Worm (Caenorhabditis elegans): ENCODE data around the gene nsph-1.1.

The nsph-1.1 gene

DNA sequence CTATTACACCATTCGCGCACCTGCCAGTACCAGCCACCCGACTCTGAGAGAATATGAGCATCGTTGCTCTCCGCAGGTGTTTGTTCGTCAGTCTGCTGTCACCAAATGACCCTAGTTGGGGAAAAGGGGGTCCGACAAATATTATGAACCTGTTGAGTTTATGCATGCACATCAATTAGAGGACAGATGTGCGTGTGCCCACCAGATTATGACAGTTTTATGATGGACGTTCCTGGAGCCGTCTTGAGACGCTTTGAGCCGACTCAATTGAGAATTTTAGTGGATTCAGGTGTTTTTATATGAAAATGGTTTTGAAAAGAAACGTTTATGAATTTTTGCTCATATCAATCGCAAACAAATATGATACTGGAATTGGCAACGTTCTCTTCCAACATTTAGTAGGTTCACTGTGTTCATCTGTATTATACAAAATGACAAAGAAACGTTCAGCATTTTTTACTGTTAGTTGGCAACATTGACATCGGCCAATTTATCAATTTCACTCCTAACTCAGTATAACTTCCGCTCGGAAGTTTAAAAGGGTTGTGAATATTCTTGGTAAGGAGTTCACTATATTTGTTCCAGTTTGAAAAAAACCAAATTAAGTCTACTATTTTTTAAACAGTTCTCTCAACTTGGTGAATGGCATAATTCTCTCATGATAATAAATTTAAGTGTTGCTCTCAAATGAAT lies 19.2 kb upstream of the nsph-1.1 start:
- no peak for TF ChIP-seq flt-1 (GFP tag; IDR thresholded peaks at IDR 0.05)
- TF ChIP-seq hnd-1 (tag; optimal IDR thresholded peaks at IDR 0.05): no peak
- no peak for TF ChIP-seq scrt-1 (GFP tag; IDR thresholded peaks at IDR 0.05)
- no peak for TF ChIP-seq tbx-37 (GFP tag; conservative IDR thresholded peaks at IDR 0.05)
- no peak for TF ChIP-seq hmbx-1 (tag; optimal IDR thresholded peaks at IDR 0.05)
- 0 out of 2 replicates have a peak, but pooled peaks have one; percentile 21 for TF ChIP-seq sea-1 (GFP tag; conservative IDR thresholded peaks at IDR 0.05)
- TF ChIP-seq tbx-11 (GFP tag; IDR thresholded peaks at IDR 0.05): 0 out of 2 replicates have a peak, but pooled peaks have one; percentile 54

ce11 chrII:8747939-8748352 lies 18.6 kb upstream of the nsph-1.1 start:
- peak; percentile 54; the same call in 1 of the 2 replicates for TF ChIP-seq scrt-1 (GFP tag; IDR thresholded peaks at IDR 0.05)
- TF ChIP-seq pes-1 (GFP tag; IDR thresholded peaks at IDR 0.05): no peak
- peak; percentile 11 for TF ChIP-seq F13C5.2 (tag; optimal IDR thresholded peaks at IDR 0.05)
- TF ChIP-seq flt-1 (GFP tag; IDR thresholded peaks at IDR 0.05): no peak
- TF ChIP-seq hmbx-1 (tag; optimal IDR thresholded peaks at IDR 0.05): no peak
- TF ChIP-seq tbx-37 (GFP tag; conservative IDR thresholded peaks at IDR 0.05): no peak
- TF ChIP-seq hmg-4 (GFP tag; optimal IDR thresholded peaks at IDR 0.05): peak; percentile 73
- no peak for TF ChIP-seq ama-1 (optimal IDR thresholded peaks at IDR 0.05)
- no peak for TF ChIP-seq ceh-13 (GFP tag; optimal IDR thresholded peaks at IDR 0.05)
- no peak for TF ChIP-seq aly-1 (tag; optimal IDR thresholded peaks at IDR 0.05)

DNA sequence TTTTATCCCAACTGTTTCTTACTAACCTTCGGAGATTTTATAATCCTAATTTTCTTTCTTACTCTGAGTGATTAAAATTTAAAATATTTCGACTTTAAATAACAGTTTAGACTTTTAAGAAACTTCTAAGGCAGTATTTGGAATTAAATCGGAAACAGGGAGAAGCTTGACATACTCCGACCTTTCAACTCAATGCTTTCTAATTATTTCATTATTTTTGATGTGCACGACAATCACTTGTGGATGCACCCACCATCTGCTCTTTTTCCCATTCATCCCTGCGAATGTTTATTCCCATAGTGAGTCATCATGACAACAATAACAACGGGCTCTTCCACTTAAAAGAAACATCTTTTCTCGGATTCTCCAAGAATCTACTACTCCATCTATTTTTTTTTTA lies 17.9 kb upstream of the nsph-1.1 start:
- TF ChIP-seq ceh-13 (GFP tag; optimal IDR thresholded peaks at IDR 0.05) (no peak), pes-1 (GFP tag; IDR thresholded peaks at IDR 0.05) (no peak), aly-1 (tag; optimal IDR thresholded peaks at IDR 0.05) (no peak), hnd-1 (tag; optimal IDR thresholded peaks at IDR 0.05) (no peak)

- TF ChIP-seq scrt-1 (GFP tag; IDR thresholded peaks at IDR 0.05) (no peak), pes-1 (GFP tag; IDR thresholded peaks at IDR 0.05) (no peak)
Observed at ce11 chrII:8749084-8749483, 17.5 kb upstream of the nsph-1.1 start.

ce11 chrII:8750056-8750455 lies 16.5 kb upstream of the nsph-1.1 start:
- TF ChIP-seq F13C5.2 (tag; optimal IDR thresholded peaks at IDR 0.05) (no peak), B0310.2 (tag; optimal IDR thresholded peaks at IDR 0.05) (no peak), tbx-11 (GFP tag; IDR thresholded peaks at IDR 0.05) (no peak), hnd-1 (tag; optimal IDR thresholded peaks at IDR 0.05) (no peak), tra-4 (tag; optimal IDR thresholded peaks at IDR 0.05) (no peak), flt-1 (GFP tag; IDR thresholded peaks at IDR 0.05) (no peak), aly-1 (tag; optimal IDR thresholded peaks at IDR 0.05) (no peak), ceh-13 (GFP tag; optimal IDR thresholded peaks at IDR 0.05) (no peak), tbx-37 (GFP tag; conservative IDR thresholded peaks at IDR 0.05) (no peak)

DNA sequence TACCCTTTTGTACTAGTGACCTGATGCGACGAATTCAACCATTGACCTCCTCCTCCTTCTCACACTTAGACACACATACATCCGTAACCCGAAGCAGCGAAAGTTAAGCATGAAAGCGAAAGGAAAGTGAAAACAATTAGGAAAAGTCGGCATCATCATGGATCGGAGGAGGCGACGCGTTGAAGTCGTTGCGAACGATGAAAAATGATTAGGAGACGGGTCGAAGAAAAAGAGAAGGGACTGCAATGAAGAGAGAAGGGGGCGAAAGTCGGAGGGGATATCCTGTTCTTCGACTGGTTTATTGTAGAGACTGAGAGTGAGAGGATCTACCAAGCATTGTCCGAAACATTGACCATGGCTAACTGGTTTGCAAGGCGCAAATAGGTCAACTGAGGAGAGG lies 15.5 kb upstream of the nsph-1.1 start:
- no peak for TF ChIP-seq F13C5.2 (tag; optimal IDR thresholded peaks at IDR 0.05)
- no peak for TF ChIP-seq B0310.2 (tag; optimal IDR thresholded peaks at IDR 0.05)
- no peak for TF ChIP-seq ceh-36 (tag; optimal IDR thresholded peaks at IDR 0.05)
- no peak for TF ChIP-seq scrt-1 (GFP tag; IDR thresholded peaks at IDR 0.05)
- TF ChIP-seq flt-1 (GFP tag; IDR thresholded peaks at IDR 0.05): no peak
- no peak for TF ChIP-seq tra-4 (tag; optimal IDR thresholded peaks at IDR 0.05)
- TF ChIP-seq aly-1 (tag; optimal IDR thresholded peaks at IDR 0.05): no peak
- no peak for TF ChIP-seq hmbx-1 (tag; optimal IDR thresholded peaks at IDR 0.05)
- no peak for TF ChIP-seq sea-1 (GFP tag; conservative IDR thresholded peaks at IDR 0.05)

- no peak for TF ChIP-seq hnd-1 (tag; optimal IDR thresholded peaks at IDR 0.05)
- TF ChIP-seq aly-1 (tag; optimal IDR thresholded peaks at IDR 0.05): no peak
- no peak for TF ChIP-seq hmg-4 (GFP tag; optimal IDR thresholded peaks at IDR 0.05)
- TF ChIP-seq pes-1 (GFP tag; IDR thresholded peaks at IDR 0.05): no peak
- no peak for TF ChIP-seq tbx-11 (GFP tag; IDR thresholded peaks at IDR 0.05)
- TF ChIP-seq hmbx-1 (tag; optimal IDR thresholded peaks at IDR 0.05): no peak
- TF ChIP-seq scrt-1 (GFP tag; IDR thresholded peaks at IDR 0.05): no peak
- no peak for TF ChIP-seq sea-1 (GFP tag; conservative IDR thresholded peaks at IDR 0.05)
- no peak for TF ChIP-seq ceh-36 (tag; optimal IDR thresholded peaks at IDR 0.05)
- TF ChIP-seq ama-1 (optimal IDR thresholded peaks at IDR 0.05): no peak
- TF ChIP-seq B0310.2 (tag; optimal IDR thresholded peaks at IDR 0.05): no peak
- no peak for TF ChIP-seq ceh-13 (GFP tag; optimal IDR thresholded peaks at IDR 0.05)
- TF ChIP-seq flt-1 (GFP tag; IDR thresholded peaks at IDR 0.05): no peak
- no peak for TF ChIP-seq tbx-37 (GFP tag; conservative IDR thresholded peaks at IDR 0.05)
- no peak for TF ChIP-seq F13C5.2 (tag; optimal IDR thresholded peaks at IDR 0.05)
- no peak for TF ChIP-seq tra-4 (tag; optimal IDR thresholded peaks at IDR 0.05)
- TF ChIP-seq ets-7 (tag; optimal IDR thresholded peaks at IDR 0.05): no peak
Observed at ce11 chrII:8751686-8752085, 14.9 kb upstream of the nsph-1.1 start, which contains the start of gene atf-2. Gene atf-2, plus strand, starts transcription at chrII:8751986.

DNA sequence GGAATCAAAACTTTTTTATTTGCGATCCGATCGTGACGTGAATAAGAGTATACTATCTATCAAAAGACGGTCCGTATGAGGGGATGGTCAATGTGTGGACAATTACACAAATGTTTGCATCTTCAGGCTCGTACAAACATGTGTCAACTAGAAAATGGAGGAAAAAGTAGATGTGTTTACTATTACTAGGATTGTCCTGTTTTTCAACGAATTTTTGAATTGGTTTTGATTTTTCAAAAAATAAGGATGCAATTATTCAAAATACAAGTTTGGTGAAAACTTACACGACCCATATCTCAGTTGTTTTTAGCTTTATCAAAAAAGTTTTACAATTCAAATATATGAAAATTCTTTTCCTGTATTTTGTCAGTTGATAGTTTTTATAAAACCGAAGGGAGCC lies 11.3 kb upstream of the nsph-1.1 start, which contains the start of gene K08F8.7:
Gene K08F8.7 (minus strand): TSS at position 101 of the 400 bp plus-strand sequence.
- TF ChIP-seq ets-7 (tag; optimal IDR thresholded peaks at IDR 0.05) (no peak), tra-4 (tag; optimal IDR thresholded peaks at IDR 0.05) (no peak), sea-1 (GFP tag; conservative IDR thresholded peaks at IDR 0.05) (no peak), pes-1 (GFP tag; IDR thresholded peaks at IDR 0.05) (no peak), flt-1 (GFP tag; IDR thresholded peaks at IDR 0.05) (no peak), scrt-1 (GFP tag; IDR thresholded peaks at IDR 0.05) (no peak), F13C5.2 (tag; optimal IDR thresholded peaks at IDR 0.05) (no peak), ceh-13 (GFP tag; optimal IDR thresholded peaks at IDR 0.05) (no peak), ceh-36 (tag; optimal IDR thresholded peaks at IDR 0.05) (no peak), tbx-37 (GFP tag; conservative IDR thresholded peaks at IDR 0.05) (no peak), tbx-11 (GFP tag; IDR thresholded peaks at IDR 0.05) (no peak), hmg-4 (GFP tag; optimal IDR thresholded peaks at IDR 0.05) (no peak), hnd-1 (tag; optimal IDR thresholded peaks at IDR 0.05) (no peak), aly-1 (tag; optimal IDR thresholded peaks at IDR 0.05) (no peak), B0310.2 (tag; optimal IDR thresholded peaks at IDR 0.05) (no peak), hmbx-1 (tag; optimal IDR thresholded peaks at IDR 0.05) (no peak), ama-1 (optimal IDR thresholded peaks at IDR 0.05) (no peak)

Measured in whole organism, early embryonic.